Worm (Caenorhabditis elegans): ENCODE measurements around the gene F32D1.7.
A peak's percentile ranks its signal among the peaks of the same experiment; 100 is the strongest.

Gene F32D1.7

DNA sequence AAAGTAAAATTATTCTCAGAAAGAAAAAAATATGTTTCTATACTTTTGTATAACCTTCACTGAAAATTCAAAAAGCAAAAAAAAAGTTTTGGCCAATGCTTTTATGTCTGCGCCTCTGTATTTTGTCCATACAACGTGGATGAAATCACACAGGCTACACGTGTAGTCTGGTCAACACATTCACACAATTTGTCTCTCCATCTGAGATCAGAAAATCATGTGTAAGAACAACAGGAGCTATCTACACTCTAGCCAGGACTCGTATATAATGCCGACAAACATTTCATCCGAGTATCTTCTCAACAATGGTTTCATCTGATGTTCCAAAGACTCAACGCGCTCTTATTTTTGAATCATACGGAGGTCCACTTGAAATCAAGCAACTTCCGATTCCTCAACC, 49.1 kb downstream of the F32D1.7 start, which contains the start of gene D2063.1:
Gene D2063.1 (plus strand): TSS at position 281 of the 400 bp plus-strand sequence.
- TF ChIP-seq hlh-1 (tag; optimal IDR thresholded peaks at IDR 0.05) (peak; percentile 61), ham-2 (GFP tag; optimal IDR thresholded peaks at IDR 0.05) (no peak), mep-1 (tag; optimal IDR thresholded peaks at IDR 0.05) (no peak)

DNA sequence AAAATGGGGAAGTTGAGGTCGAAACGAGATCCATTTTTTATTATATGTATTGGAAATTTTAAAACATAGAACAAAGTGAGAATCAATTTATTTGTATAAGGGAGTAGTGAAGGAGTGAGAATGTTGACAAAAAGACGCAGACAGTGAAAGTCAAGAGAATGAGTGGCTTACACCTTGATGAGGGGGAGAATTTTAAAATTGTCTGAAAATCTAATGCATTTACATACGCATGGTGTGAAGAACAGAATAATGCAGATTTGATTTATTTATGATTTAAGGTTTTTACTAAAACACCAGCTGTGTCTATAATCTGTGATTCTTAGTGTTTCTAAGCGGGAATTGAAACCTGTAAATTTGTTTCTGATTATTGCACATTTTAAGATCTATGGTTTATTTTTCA, 50.6 kb downstream of the F32D1.7 start, which contains the start of gene nhr-125:
Gene nhr-125 (minus strand): TSS at position 101 of the 400 bp plus-strand sequence.
- TF ChIP-seq ztf-11 (tag; optimal IDR thresholded peaks at IDR 0.05), result no peak
- no peak for TF ChIP-seq hlh-1 (tag; optimal IDR thresholded peaks at IDR 0.05)
- no peak for TF ChIP-seq tbx-8 (GFP tag; optimal IDR thresholded peaks at IDR 0.05)
- no peak for TF ChIP-seq lsy-2 (tag; optimal IDR thresholded peaks at IDR 0.05)
- no peak for TF ChIP-seq ham-2 (GFP tag; optimal IDR thresholded peaks at IDR 0.05)
- no peak for TF ChIP-seq blmp-1 (tag; optimal IDR thresholded peaks at IDR 0.05)
